Worm (Caenorhabditis elegans): ENCODE measurements around the gene C16C4.1.

DNA sequence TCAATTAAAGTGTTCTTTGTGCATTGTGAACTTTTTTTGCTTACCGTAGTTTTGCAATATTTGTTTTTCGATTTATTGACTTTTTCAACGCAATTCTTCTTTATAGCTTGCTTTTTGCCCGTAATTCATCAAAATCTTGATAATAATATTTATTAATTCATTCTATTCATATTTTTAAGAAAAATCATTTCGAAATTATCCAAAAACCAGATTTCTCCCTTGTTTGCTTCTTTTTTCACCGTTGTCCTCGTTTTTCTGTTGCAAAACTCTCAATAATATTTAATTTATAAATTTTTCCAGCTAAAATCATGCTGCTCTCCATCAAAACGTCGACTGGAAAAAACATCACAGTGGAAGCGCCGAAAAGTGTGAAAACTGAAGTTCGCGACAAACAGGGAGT lies 30.4 kb downstream of the C16C4.1 start, which contains the start of gene F52C6.3:
- TF ChIP-seq ceh-36 (tag; optimal IDR thresholded peaks at IDR 0.05): no peak
- no peak for TF ChIP-seq hnd-1 (tag; optimal IDR thresholded peaks at IDR 0.05)
- TF ChIP-seq ets-7 (tag; optimal IDR thresholded peaks at IDR 0.05): no peak
- TF ChIP-seq ama-1 (optimal IDR thresholded peaks at IDR 0.05): no peak
- no peak for TF ChIP-seq F13C5.2 (tag; optimal IDR thresholded peaks at IDR 0.05)
- no peak for TF ChIP-seq tbx-11 (GFP tag; IDR thresholded peaks at IDR 0.05)
- no peak for TF ChIP-seq scrt-1 (GFP tag; IDR thresholded peaks at IDR 0.05)
- TF ChIP-seq pes-1 (GFP tag; IDR thresholded peaks at IDR 0.05): no peak
- no peak for TF ChIP-seq sea-1 (GFP tag; conservative IDR thresholded peaks at IDR 0.05)
- TF ChIP-seq flt-1 (GFP tag; IDR thresholded peaks at IDR 0.05): no peak
- TF ChIP-seq hmbx-1 (tag; optimal IDR thresholded peaks at IDR 0.05): no peak
